Worm (Caenorhabditis elegans): Measurements from ENCODE around the gene C02B8.12.
A peak's percentile ranks its signal among the peaks of the same experiment; 100 is the strongest.

DNA sequence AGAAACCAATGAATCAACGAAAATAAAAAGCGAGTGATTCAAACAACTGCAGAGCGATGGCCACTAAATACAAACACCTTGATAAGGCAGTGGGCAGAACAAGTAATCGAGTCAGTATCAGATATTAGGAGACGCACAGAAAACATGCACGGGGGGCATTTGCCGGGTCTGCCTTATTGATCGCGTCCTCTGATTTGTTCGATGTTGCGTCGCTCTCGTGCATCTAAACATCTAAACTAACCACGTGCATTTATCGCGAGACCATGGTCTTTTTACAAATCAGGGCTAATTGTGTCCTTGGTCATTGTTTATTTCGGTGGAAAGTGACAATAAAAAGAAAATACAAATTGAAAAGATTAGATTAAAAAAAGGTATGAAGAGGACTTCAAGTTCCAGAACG is 39.2 kb downstream of the C02B8.12 start, which contains the start of gene K07E3.4:
- TF ChIP-seq hrde-1 (tag; optimal IDR thresholded peaks at IDR 0.05; ENCODE audit: borderline replicate concordance) (no peak), efl-1 (GFP tag; optimal IDR thresholded peaks at IDR 0.05) (no peak), nfya-1 (tag; optimal IDR thresholded peaks at IDR 0.05; ENCODE audit: borderline replicate concordance, insufficient read depth) (no peak), nhr-90 (tag; optimal IDR thresholded peaks at IDR 0.05) (peak; percentile 33), rcor-1 (GFP tag; IDR thresholded peaks at IDR 0.05) (no peak), F23B12.7 (tag; optimal IDR thresholded peaks at IDR 0.05; ENCODE audit: insufficient read depth) (no peak), nfya-2 (GFP tag; IDR thresholded peaks at IDR 0.05) (no peak), unc-62 (GFP tag; optimal IDR thresholded peaks at IDR 0.05) (no peak), lsl-1 (GFP tag; optimal IDR thresholded peaks at IDR 0.05) (no peak), hlh-26 (GFP tag; conservative IDR thresholded peaks at IDR 0.05) (no peak), B0019.2 (GFP tag; conservative IDR thresholded peaks at IDR 0.05) (no peak)

All from whole organism, young adult.